Worm (Caenorhabditis elegans) whole organism, L4/young adult: Measurements from ENCODE around the gene M163.11.

Source experiments
- dao-5 ChIP-seq: sonication (generic microtip); optimal IDR thresholded peaks from 2 replicates; lab custom pipeline; 2016; ENCODE audit warnings: missing genotype, missing genetic modification characterization, moderate library complexity, missing compliant biosample characterization
- him-1 ChIP-seq: sonication (generic microtip); optimal IDR thresholded peaks from 2 replicates; lab custom pipeline; 2016; ENCODE audit warnings: missing genotype, missing genetic modification reagents, missing genetic modification characterization, missing compliant biosample characterization

DNA sequence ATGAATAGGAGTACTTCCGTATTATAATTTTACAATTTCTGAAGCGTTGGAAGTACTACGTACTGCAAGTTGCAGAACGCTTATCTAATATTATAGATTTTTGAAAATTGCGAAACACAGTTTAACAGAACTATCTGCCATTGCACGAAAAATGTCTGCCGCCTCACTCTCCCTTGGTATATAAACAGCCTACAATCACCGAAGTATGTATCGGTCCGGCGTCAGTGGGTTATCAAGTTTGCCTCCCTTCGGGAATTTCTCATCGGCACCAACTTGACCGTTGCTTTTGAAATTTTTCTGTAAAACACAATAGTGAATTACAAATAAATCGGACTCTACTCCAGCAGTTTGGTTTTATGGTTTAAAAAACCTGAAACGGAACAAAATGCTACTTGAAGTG lies 1.8 kb upstream of the M163.11 start:
- TF ChIP-seq dao-5 (tag; lab: Kevin White, UChicago) (no peak), him-1 (tag; lab: Kevin White, UChicago) (no peak)
